Worm (Caenorhabditis elegans) whole organism, L4 larva: ENCODE results near the gene srsx-27.

Experiments used
- F10B5.3 ChIP-seq: sonication (generic microtip); optimal IDR thresholded peaks from 2 replicates; lab custom pipeline; 2016; ENCODE audit warnings: mild to moderate bottlenecking, missing genetic modification characterization, missing compliant biosample characterization
- T20F7.1 ChIP-seq: fragments of 200-800 bp; sonication (Bioruptor generic); optimal IDR thresholded peaks from 2 replicates; lab custom pipeline; 2018; ENCODE audit warnings: mild to moderate bottlenecking, missing genetic modification characterization, missing compliant biosample characterization
- Y48G9A.11 ChIP-seq: fragments of 200-800 bp; sonication (Bioruptor generic); IDR thresholded peaks from 2 replicates; pipeline ENCODE4 v1.3.6; 2022; ENCODE audit warnings: missing genetic modification reagents, missing genetic modification characterization, missing compliant biosample characterization
- aha-1 ChIP-seq: fragments of 150-350 bp; peaks from one replicate; lab custom pipeline; 2014; ENCODE audit warnings: missing biosample characterization, missing genetic modification characterization
- arid-1 ChIP-seq: fragments of 200-800 bp; sonication (Bioruptor generic); conservative IDR thresholded peaks from 2 replicates; pipeline ENCODE4 v1.3.6; 2022; ENCODE audit warnings: missing genetic modification reagents, missing genetic modification characterization, missing compliant biosample characterization
- ceh-20 ChIP-seq: fragments of 200-800 bp; sonication (Bioruptor generic); IDR thresholded peaks from 2 replicates; pipeline ENCODE4 v1.3.6; 2022; ENCODE audit warnings: missing genetic modification reagents, missing genetic modification characterization, missing compliant biosample characterization
- ceh-44 ChIP-seq: fragments of 200-800 bp; sonication (Bioruptor generic); IDR thresholded peaks from 2 replicates; pipeline ENCODE4 v1.3.6; 2022; ENCODE audit warnings: missing genetic modification reagents, missing genetic modification characterization, missing compliant biosample characterization
- cey-2 ChIP-seq: sonication (generic microtip); optimal IDR thresholded peaks from 3 replicates; lab custom pipeline; 2017; ENCODE audit warnings: missing genetic modification characterization, mild to moderate bottlenecking, missing compliant biosample characterization, antibody characterized with exemption, borderline replicate concordance; ENCODE audit not compliant: insufficient read depth
- daf-16 ChIP-seq, 3 experiments: sonication (generic microtip); optimal IDR thresholded peaks; 2 replicates each; lab custom pipeline; 2016 to 2017; ENCODE audit warnings: missing genetic modification characterization in 3 of 3, missing genetic modification reagents in 3 of 3, mild to moderate bottlenecking in 2 of 3, missing compliant biosample characterization in 2 of 3, missing biosample characterization in 1 of 3, moderate library complexity in 1 of 3
- daf-19 ChIP-seq: fragments of 200-800 bp; sonication (Bioruptor generic); conservative IDR thresholded peaks from 2 replicates; pipeline ENCODE4 v1.3.6; 2022; ENCODE audit warnings: missing genetic modification characterization, missing compliant biosample characterization
- daf-8 ChIP-seq: fragments of 200-800 bp; sonication (Bioruptor generic); IDR thresholded peaks from 2 replicates; pipeline ENCODE4 v1.3.6; 2022; ENCODE audit warnings: missing genetic modification characterization, missing compliant biosample characterization
- dpl-1 ChIP-seq: fragments of 150-350 bp; optimal IDR thresholded peaks from 2 replicates; lab custom pipeline; 2014; ENCODE audit warnings: missing biosample characterization, missing genetic modification reagents, missing genetic modification characterization
- egl-27 ChIP-seq: sonication (generic microtip); optimal IDR thresholded peaks from 3 replicates; lab custom pipeline; 2017; ENCODE audit warnings: missing biosample characterization, missing genetic modification reagents, missing genetic modification characterization
- egl-43 ChIP-seq: fragments of 200-800 bp; sonication (Bioruptor generic); IDR thresholded peaks from 2 replicates; pipeline ENCODE4 v1.3.6; 2022; ENCODE audit warnings: missing genetic modification reagents, missing genetic modification characterization, missing compliant biosample characterization
- mdt-29 ChIP-seq: fragments of 200-800 bp; sonication (Bioruptor generic); IDR thresholded peaks from 2 replicates; pipeline ENCODE4 v1.3.6; 2022; ENCODE audit warnings: missing genetic modification reagents, missing genetic modification characterization, missing compliant biosample characterization
- mxl-2 ChIP-seq: fragments of 200-800 bp; sonication (Bioruptor generic); conservative IDR thresholded peaks from 2 replicates; pipeline ENCODE4 v1.3.6; 2022; ENCODE audit warnings: missing genetic modification reagents, missing genetic modification characterization, missing compliant biosample characterization
- mxl-3 ChIP-seq: fragments of 200-800 bp; sonication (Bioruptor generic); optimal IDR thresholded peaks from 2 replicates; lab custom pipeline; 2018; ENCODE audit warnings: mild to moderate bottlenecking, missing genetic modification characterization, missing compliant biosample characterization
- nhr-102 ChIP-seq: sonication (generic microtip); optimal IDR thresholded peaks from 2 replicates; lab custom pipeline; 2016; ENCODE audit warnings: mild to moderate bottlenecking, missing genetic modification characterization, moderate library complexity, missing compliant biosample characterization
- nhr-11 ChIP-seq: fragments of 150-350 bp; optimal IDR thresholded peaks from 2 replicates; lab custom pipeline; 2014; ENCODE audit warnings: missing biosample characterization, missing genetic modification characterization
- nhr-237 ChIP-seq: sonication (generic microtip); optimal IDR thresholded peaks from 2 replicates; lab custom pipeline; 2017; ENCODE audit warnings: missing biosample characterization, missing genetic modification characterization
- nhr-28 ChIP-seq: fragments of 150-350 bp; optimal IDR thresholded peaks from 2 replicates; lab custom pipeline; 2014; ENCODE audit warnings: missing biosample characterization, missing genetic modification characterization
- nhr-41 ChIP-seq: fragments of 200-800 bp; sonication (Bioruptor generic); IDR thresholded peaks from 2 replicates; pipeline ENCODE4 v1.3.6; 2022; ENCODE audit warnings: missing genetic modification reagents, missing genetic modification characterization, missing compliant biosample characterization
- pha-4 ChIP-seq, 2 experiments: fragments of 150-350 bp in 1 of 2; fragments of 200-800 bp in 1 of 2; sonication (Bioruptor generic) in 1 of 2; IDR thresholded peaks in 1 of 2; optimal IDR thresholded peaks in 1 of 2; 2 replicates each; pipeline versions ENCODE4 v1.3.6 to Lab custom; 2014 to 2022; ENCODE audit warnings: missing genetic modification characterization in 2 of 2, missing genetic modification reagents in 2 of 2, missing biosample characterization in 1 of 2, missing compliant biosample characterization in 1 of 2
- pqm-1 ChIP-seq: sonication (generic microtip); optimal IDR thresholded peaks from 2 replicates; lab custom pipeline; 2017; ENCODE audit warnings: missing biosample characterization, missing genetic modification characterization
- rbr-2 ChIP-seq: sonication (generic microtip); optimal IDR thresholded peaks from 2 replicates; lab custom pipeline; 2016; ENCODE audit warnings: missing genotype, missing genetic modification characterization, missing compliant biosample characterization
- snpc-1.2 ChIP-seq: fragments of 200-800 bp; sonication (Bioruptor generic); IDR thresholded peaks from 2 replicates; pipeline ENCODE4 v1.3.6; 2022; ENCODE audit warnings: missing genetic modification reagents, missing genetic modification characterization, missing compliant biosample characterization
- spr-1 ChIP-seq: sonication (generic microtip); optimal IDR thresholded peaks from 2 replicates; lab custom pipeline; 2016; ENCODE audit warnings: mild to moderate bottlenecking, missing genetic modification characterization, missing compliant biosample characterization
- unc-62 ChIP-seq, 3 experiments: fragments of 150-350 bp in 1 of 3; sonication (generic microtip); optimal IDR thresholded peaks in 2 of 3; peaks in 1 of 3; 1 replicate in 1 of 3; 2 replicates in 2 of 3; lab custom pipeline; 2014 to 2017; ENCODE audit warnings: missing biosample characterization in 3 of 3, missing genetic modification characterization in 3 of 3, missing genetic modification reagents in 3 of 3, missing genotype in 1 of 3
- vab-7 ChIP-seq: fragments of 200-800 bp; sonication (Bioruptor generic); IDR thresholded peaks from 2 replicates; pipeline ENCODE4 v1.3.6; 2022; ENCODE audit warnings: missing genetic modification reagents, missing genetic modification characterization, missing compliant biosample characterization
- zip-11 ChIP-seq: fragments of 200-800 bp; sonication (Bioruptor generic); IDR thresholded peaks from 2 replicates; pipeline ENCODE4 v1.3.6; 2022; ENCODE audit warnings: missing genetic modification characterization, missing compliant biosample characterization
- zip-2 ChIP-seq: fragments of 150-350 bp; optimal IDR thresholded peaks from 2 replicates; lab custom pipeline; 2014; ENCODE audit warnings: missing biosample characterization, missing genetic modification characterization

srsx-27 gene

ce11 chrV:10105412-10105811 lies 44.4 kb upstream of the srsx-27 start, which contains the start of gene C08B6.2:
Gene C08B6.2, plus strand, starts transcription at chrV:10105712.
- TF ChIP-seq ceh-44 (no peak), aha-1 (tag; lab: Kevin White, UChicago) (peak; percentile 44)

- no peak for TF ChIP-seq spr-1 (tag; lab: Kevin White, UChicago)
- no peak for TF ChIP-seq unc-62 (GFP tag; optimal IDR thresholded peaks at IDR 0.05 in 1 of 2; lab: Kevin White, UChicago)
- TF ChIP-seq unc-62 (tag; optimal IDR thresholded peaks at IDR 0.05; lab: Kevin White, UChicago) = no peak
- TF ChIP-seq nhr-102 (tag; lab: Kevin White, UChicago) = no peak
- no peak for TF ChIP-seq egl-27 (tag; lab: Kevin White, UChicago)
- TF ChIP-seq zip-11 (GFP tag; lab: Robert Waterston, UW) = no peak
- no peak for TF ChIP-seq egl-43 (GFP tag; lab: Robert Waterston, UW)
- no peak for TF ChIP-seq nhr-41 (GFP tag; lab: Robert Waterston, UW)
- no peak for TF ChIP-seq daf-19 (GFP tag; lab: Robert Waterston, UW)
- no peak for TF ChIP-seq snpc-1.2 (GFP tag; lab: Robert Waterston, UW)
- no peak for TF ChIP-seq mxl-2
- no peak for TF ChIP-seq rbr-2 (tag; lab: Kevin White, UChicago)
- no peak for TF ChIP-seq pha-4 (GFP tag; IDR thresholded peaks at IDR 0.05; lab: Robert Waterston, UW)
- TF ChIP-seq pha-4 (tag; optimal IDR thresholded peaks at IDR 0.05; lab: Kevin White, UChicago) = no peak
- no peak for TF ChIP-seq zip-2
- TF ChIP-seq nhr-28 (tag; lab: Kevin White, UChicago) = no peak
- TF ChIP-seq, all 104 proteins: peak for 0
Observed at ce11 chrV:10107309-10107708, 42.5 kb upstream of the srsx-27 start, which contains the start of gene C08B6.11. Gene C08B6.11, plus strand, starts transcription at chrV:10107609.

- no peak for TF ChIP-seq zip-2
- TF ChIP-seq pqm-1 = peak; percentile 44
- TF ChIP-seq cey-2 (tag; lab: Kevin White, UChicago) = no peak
- no peak for TF ChIP-seq nhr-11 (tag; lab: Kevin White, UChicago)
- no peak for TF ChIP-seq arid-1 (GFP tag; lab: Robert Waterston, UW)
- TF ChIP-seq daf-16 (GFP tag; optimal IDR thresholded peaks at IDR 0.05; lab: Kevin White, UChicago) = no peak
- TF ChIP-seq daf-16 (tag; optimal IDR thresholded peaks at IDR 0.05; lab: Kevin White, UChicago) = peak; percentile 53
- TF ChIP-seq vab-7 (GFP tag; lab: Robert Waterston, UW) = no peak
- no peak for TF ChIP-seq mxl-3 (GFP tag; lab: Kevin White, UChicago)
- no peak for TF ChIP-seq F10B5.3 (tag; lab: Kevin White, UChicago)
- TF ChIP-seq T20F7.1 (GFP tag; lab: Kevin White, UChicago) = no peak
- peak; percentile 17 for TF ChIP-seq nhr-28 (tag; lab: Kevin White, UChicago)
- TF ChIP-seq dpl-1 (GFP tag; lab: Kevin White, UChicago) = no peak
- no peak for TF ChIP-seq ceh-20 (GFP tag; lab: Robert Waterston, UW)
- no peak for TF ChIP-seq pha-4 (GFP tag; IDR thresholded peaks at IDR 0.05; lab: Robert Waterston, UW)
- no peak for TF ChIP-seq pha-4 (tag; optimal IDR thresholded peaks at IDR 0.05; lab: Kevin White, UChicago)
- TF ChIP-seq mdt-29 (GFP tag; lab: Robert Waterston, UW) = no peak
- no peak for TF ChIP-seq nhr-237 (tag; lab: Kevin White, UChicago)
Observed at ce11 chrV:10111129-10111528, 38.7 kb upstream of the srsx-27 start.

- TF ChIP-seq unc-62 (GFP tag; optimal IDR thresholded peaks at IDR 0.05 in 1 of 2; lab: Kevin White, UChicago) (peak in 1 of 2 experiments; percentile 18), unc-62 (tag; optimal IDR thresholded peaks at IDR 0.05; lab: Kevin White, UChicago) (no peak), daf-8 (GFP tag; lab: Robert Waterston, UW) (no peak), Y48G9A.11 (GFP tag; lab: Robert Waterston, UW) (no peak), daf-16 (GFP tag; optimal IDR thresholded peaks at IDR 0.05; lab: Kevin White, UChicago) (no peak), daf-16 (tag; optimal IDR thresholded peaks at IDR 0.05; lab: Kevin White, UChicago) (peak; percentile 8)
Observed at ce11 chrV:10112187-10112586, 37.6 kb upstream of the srsx-27 start, which contains the start of gene C08B6.3. Gene C08B6.3, minus strand, starts transcription at chrV:10112287.
